Worm (Caenorhabditis elegans) whole organism, early embryonic: ENCODE data around the gene lap-2.

Source experiments
- B0310.2 ChIP-seq: sonication (generic microtip); optimal IDR thresholded peaks from 2 replicates; lab custom pipeline; 2016; ENCODE audit warnings: mild to moderate bottlenecking, missing genetic modification characterization, missing compliant biosample characterization
- F13C5.2 ChIP-seq: sonication (generic microtip); optimal IDR thresholded peaks from 2 replicates; lab custom pipeline; 2017; ENCODE audit warnings: mild to moderate bottlenecking, missing genetic modification characterization, inconsistent platforms, missing compliant biosample characterization
- ama-1 ChIP-seq: fragments of 150-350 bp; optimal IDR thresholded peaks from 2 replicates; lab custom pipeline; 2014
- ceh-36 ChIP-seq: sonication (generic microtip); optimal IDR thresholded peaks from 2 replicates; lab custom pipeline; 2016; ENCODE audit warnings: missing genetic modification characterization, inconsistent platforms, missing compliant biosample characterization
- ets-7 ChIP-seq: sonication (generic microtip); optimal IDR thresholded peaks from 2 replicates; lab custom pipeline; 2016; ENCODE audit warnings: missing genotype, missing genetic modification characterization, missing compliant biosample characterization
- flt-1 ChIP-seq: fragments of 200-800 bp; sonication (Bioruptor generic); IDR thresholded peaks from 2 replicates; pipeline ENCODE4 v1.3.6; 2022; ENCODE audit warnings: missing genetic modification characterization, missing compliant biosample characterization
- hmbx-1 ChIP-seq: sonication (generic microtip); optimal IDR thresholded peaks from 2 replicates; lab custom pipeline; 2016; ENCODE audit warnings: mild to moderate bottlenecking, missing genetic modification characterization, missing compliant biosample characterization
- hmg-4 ChIP-seq: fragments of 200-800 bp; sonication (Bioruptor generic); optimal IDR thresholded peaks from 2 replicates; lab custom pipeline; 2018; ENCODE audit warnings: mild to moderate bottlenecking, missing genetic modification characterization, missing compliant biosample characterization
- sea-1 ChIP-seq: fragments of 200-800 bp; sonication (Bioruptor generic); conservative IDR thresholded peaks from 2 replicates; pipeline ENCODE4 v1.3.6; 2022; ENCODE audit warnings: missing genetic modification characterization, missing compliant biosample characterization
- tbx-37 ChIP-seq: fragments of 200-800 bp; sonication (Bioruptor generic); conservative IDR thresholded peaks from 2 replicates; pipeline ENCODE4 v1.3.6; 2022; ENCODE audit warnings: missing genetic modification reagents, missing genetic modification characterization, missing compliant biosample characterization

- TF ChIP-seq ceh-36 (tag; lab: Kevin White, UChicago) (no peak), F13C5.2 (tag; lab: Kevin White, UChicago) (no peak), ama-1 (lab: Kevin White, UChicago) (no peak), sea-1 (GFP tag; lab: Robert Waterston, UW) (no peak), hmg-4 (no peak), hmbx-1 (no peak), tbx-37 (no peak), B0310.2 (tag; lab: Kevin White, UChicago) (no peak), ets-7 (tag; lab: Kevin White, UChicago) (no peak), flt-1 (GFP tag; lab: Robert Waterston, UW) (no peak)
Observed at ce11 chrV:13049149-13049610, 5.7 kb downstream of the lap-2 start, which contains the start of gene W07G4.8.
